Worm (Caenorhabditis elegans) whole organism, late embryonic: ENCODE measurements around the gene F15A8.1.

Experiments
- C38D4.7 ChIP-seq: fragments of 200-800 bp; sonication (Bioruptor generic); optimal IDR thresholded peaks from 2 replicates; lab custom pipeline; 2018; ENCODE audit warnings: mild to moderate bottlenecking, missing genetic modification characterization, moderate library complexity, missing compliant biosample characterization
- K02D7.2 ChIP-seq: sonication (generic microtip); optimal IDR thresholded peaks from 2 replicates; lab custom pipeline; 2017; ENCODE audit warnings: mild to moderate bottlenecking, missing genetic modification characterization, missing compliant biosample characterization
- ahr-1 ChIP-seq: sonication (generic microtip); optimal IDR thresholded peaks from 2 replicates; lab custom pipeline; 2016; ENCODE audit warnings: missing genetic modification characterization, missing compliant biosample characterization
- ama-1 ChIP-seq: fragments of 150-350 bp; optimal IDR thresholded peaks from 2 replicates; lab custom pipeline; 2014
- ceh-14 ChIP-seq: sonication (generic microtip); optimal IDR thresholded peaks from 2 replicates; lab custom pipeline; 2016; ENCODE audit warnings: missing genotype, missing genetic modification characterization, missing compliant biosample characterization
- ceh-18 ChIP-seq: sonication (generic microtip); optimal IDR thresholded peaks from 2 replicates; lab custom pipeline; 2016; ENCODE audit warnings: missing genetic modification characterization, missing compliant biosample characterization
- ceh-19 ChIP-seq: fragments of 200-800 bp; sonication (Bioruptor generic); optimal IDR thresholded peaks from 2 replicates; lab custom pipeline; 2018; ENCODE audit warnings: mild to moderate bottlenecking, missing genetic modification characterization, missing compliant biosample characterization
- ceh-2 ChIP-seq: sonication (generic microtip); optimal IDR thresholded peaks from 2 replicates; lab custom pipeline; 2016; ENCODE audit warnings: missing genotype, missing genetic modification characterization, missing compliant biosample characterization
- ceh-22 ChIP-seq: sonication (generic microtip); optimal IDR thresholded peaks from 2 replicates; lab custom pipeline; 2017; ENCODE audit warnings: missing biosample characterization, missing genetic modification characterization
- ceh-31 ChIP-seq: sonication (generic microtip); optimal IDR thresholded peaks from 2 replicates; lab custom pipeline; 2016; ENCODE audit warnings: missing genetic modification characterization, missing compliant biosample characterization
- ceh-34 ChIP-seq: sonication (generic microtip); optimal IDR thresholded peaks from 2 replicates; lab custom pipeline; 2016; ENCODE audit warnings: mild to moderate bottlenecking, missing genetic modification characterization, missing compliant biosample characterization
- ceh-45 ChIP-seq: fragments of 200-800 bp; sonication (Bioruptor generic); IDR thresholded peaks from 2 replicates; pipeline ENCODE4 v1.3.6; 2022; ENCODE audit warnings: missing genetic modification reagents, missing genetic modification characterization, missing compliant biosample characterization
- ceh-6 ChIP-seq: fragments of 200-800 bp; sonication (Bioruptor generic); optimal IDR thresholded peaks from 2 replicates; lab custom pipeline; 2018; ENCODE audit warnings: mild to moderate bottlenecking, missing genetic modification characterization, missing compliant biosample characterization
- dve-1 ChIP-seq: sonication (generic microtip); optimal IDR thresholded peaks from 2 replicates; lab custom pipeline; 2017; ENCODE audit warnings: antibody characterized with exemption, mild to moderate bottlenecking, missing genetic modification characterization, missing compliant biosample characterization
- eyg-1 ChIP-seq: sonication (generic microtip); optimal IDR thresholded peaks from 2 replicates; lab custom pipeline; 2016; ENCODE audit warnings: missing genotype, missing genetic modification characterization, missing compliant biosample characterization
- fkh-10 ChIP-seq: fragments of 150-350 bp; optimal IDR thresholded peaks from 2 replicates; lab custom pipeline; 2014; ENCODE audit warnings: missing biosample characterization, missing genetic modification reagents, missing genetic modification characterization
- hlh-15 ChIP-seq: sonication (generic microtip); optimal IDR thresholded peaks from 2 replicates; lab custom pipeline; 2016; ENCODE audit warnings: missing genetic modification characterization, missing compliant biosample characterization
- hlh-30 ChIP-seq: sonication (generic microtip); optimal IDR thresholded peaks from 2 replicates; lab custom pipeline; 2017; ENCODE audit warnings: antibody characterized with exemption, missing genetic modification characterization, missing compliant biosample characterization; ENCODE audit not compliant: insufficient read depth
- hlh-8 ChIP-seq: sonication (generic microtip); optimal IDR thresholded peaks from 2 replicates; lab custom pipeline; 2016; ENCODE audit warnings: missing genotype, missing genetic modification characterization, missing compliant biosample characterization
- lim-6 ChIP-seq: sonication (generic microtip); optimal IDR thresholded peaks from 2 replicates; lab custom pipeline; 2016; ENCODE audit warnings: missing genetic modification characterization, missing compliant biosample characterization
- madf-2 ChIP-seq: sonication (generic microtip); optimal IDR thresholded peaks from 2 replicates; lab custom pipeline; 2017; ENCODE audit warnings: missing genetic modification characterization, missing compliant biosample characterization
- mec-3 ChIP-seq: sonication (generic microtip); optimal IDR thresholded peaks from 2 replicates; lab custom pipeline; 2016; ENCODE audit warnings: borderline replicate concordance, missing genetic modification characterization, missing compliant biosample characterization
- nfya-1 ChIP-seq: sonication (generic microtip); optimal IDR thresholded peaks from 2 replicates; lab custom pipeline; 2017; ENCODE audit warnings: missing genetic modification characterization, mild to moderate bottlenecking, missing compliant biosample characterization, antibody characterized with exemption, moderate library complexity
- nhr-11 ChIP-seq: fragments of 150-350 bp; optimal IDR thresholded peaks from 2 replicates; lab custom pipeline; 2014; ENCODE audit warnings: missing biosample characterization, missing genetic modification characterization
- nhr-232 ChIP-seq: sonication (generic microtip); optimal IDR thresholded peaks from 2 replicates; lab custom pipeline; 2016; ENCODE audit warnings: missing genetic modification characterization, missing compliant biosample characterization
- npax-4 ChIP-seq: sonication (generic microtip); optimal IDR thresholded peaks from 2 replicates; lab custom pipeline; 2016; ENCODE audit warnings: missing genetic modification characterization, missing compliant biosample characterization
- pag-3 ChIP-seq: sonication (generic microtip); optimal IDR thresholded peaks from 2 replicates; lab custom pipeline; 2016; ENCODE audit warnings: missing compliant biosample characterization, missing genetic modification characterization, borderline replicate concordance
- ref-2 ChIP-seq: sonication (generic microtip); optimal IDR thresholded peaks from 2 replicates; lab custom pipeline; 2016; ENCODE audit warnings: missing genetic modification characterization, missing compliant biosample characterization
- sox-4 ChIP-seq: sonication (generic microtip); optimal IDR thresholded peaks from 2 replicates; lab custom pipeline; 2017; ENCODE audit warnings: mild to moderate bottlenecking, missing genetic modification characterization, inconsistent platforms, missing compliant biosample characterization
- tbx-2 ChIP-seq: sonication (generic microtip); optimal IDR thresholded peaks from 2 replicates; lab custom pipeline; 2016; ENCODE audit warnings: missing genetic modification characterization, missing compliant biosample characterization
- tbx-7 ChIP-seq: sonication (generic microtip); optimal IDR thresholded peaks from 2 replicates; lab custom pipeline; 2016; ENCODE audit warnings: missing genotype, missing genetic modification characterization, missing compliant biosample characterization
- ttx-3 ChIP-seq: sonication (generic microtip); optimal IDR thresholded peaks from 2 replicates; lab custom pipeline; 2016; ENCODE audit warnings: missing genetic modification reagents, missing genetic modification characterization, missing compliant biosample characterization
- unc-42 ChIP-seq: sonication (generic microtip); optimal IDR thresholded peaks from 2 replicates; lab custom pipeline; 2016; ENCODE audit warnings: missing genotype, missing genetic modification characterization, missing compliant biosample characterization
- unc-55 ChIP-seq: sonication (generic microtip); optimal IDR thresholded peaks from 2 replicates; lab custom pipeline; 2017; ENCODE audit warnings: missing biosample characterization, missing genetic modification reagents, missing genetic modification characterization
- unc-86 ChIP-seq: sonication (generic microtip); optimal IDR thresholded peaks from 2 replicates; lab custom pipeline; 2016; ENCODE audit warnings: missing genetic modification characterization, missing compliant biosample characterization

Gene F15A8.1

ce11 chrX:4408466-4408865 lies 32.3 kb upstream of the F15A8.1 start:
- no peak for TF ChIP-seq sox-4 (tag; lab: Kevin White, UChicago)
- no peak for TF ChIP-seq ceh-45 (GFP tag; lab: Robert Waterston, UW)
- TF ChIP-seq ttx-3 (tag; lab: Kevin White, UChicago), result no peak
- TF ChIP-seq dve-1 (tag; lab: Kevin White, UChicago), result no peak
- TF ChIP-seq unc-55, result no peak
- no peak for TF ChIP-seq ref-2 (tag; lab: Kevin White, UChicago)
- no peak for TF ChIP-seq K02D7.2 (tag; lab: Kevin White, UChicago)
- no peak for TF ChIP-seq ceh-2
- no peak for TF ChIP-seq ceh-22 (tag; lab: Kevin White, UChicago)
- TF ChIP-seq tbx-2, result no peak
- TF ChIP-seq, all 69 proteins: peak for 0

ce11 chrX:4409591-4410279 lies 31.0 kb upstream of the F15A8.1 start:
- TF ChIP-seq fkh-10, result no peak
- TF ChIP-seq ceh-18 (tag; lab: Kevin White, UChicago), result no peak
- TF ChIP-seq hlh-30 (tag; lab: Kevin White, UChicago), result no peak
- no peak for TF ChIP-seq unc-55
- TF ChIP-seq ceh-19 (GFP tag; lab: Kevin White, UChicago), result no peak
- TF ChIP-seq C38D4.7 (GFP tag; lab: Kevin White, UChicago), result no peak
- TF ChIP-seq ceh-34 (tag; lab: Kevin White, UChicago), result no peak
- TF ChIP-seq ceh-14, result no peak
- no peak for TF ChIP-seq tbx-7
- no peak for TF ChIP-seq hlh-15 (tag; lab: Kevin White, UChicago)
- TF ChIP-seq ref-2 (tag; lab: Kevin White, UChicago), result no peak
- TF ChIP-seq madf-2 (tag; lab: Kevin White, UChicago), result no peak
- no peak for TF ChIP-seq hlh-8 (tag; lab: Kevin White, UChicago)

- TF ChIP-seq nfya-1 (tag; lab: Kevin White, UChicago) (no peak), lim-6 (tag; lab: Kevin White, UChicago) (no peak), unc-86 (tag; lab: Kevin White, UChicago) (no peak), nhr-11 (tag; lab: Kevin White, UChicago) (no peak), npax-4 (tag; lab: Kevin White, UChicago) (no peak), pag-3 (tag; lab: Kevin White, UChicago) (no peak), ahr-1 (tag; lab: Kevin White, UChicago) (no peak), sox-4 (tag; lab: Kevin White, UChicago) (no peak), nhr-232 (tag; lab: Kevin White, UChicago) (no peak), ceh-31 (no peak)
- TF ChIP-seq, all 69 proteins: peak for 0
These were observed 30.3 kb upstream of the F15A8.1 start for ce11 chrX:4410280-4410911.

- TF ChIP-seq ceh-6 (GFP tag; lab: Kevin White, UChicago), result no peak
- no peak for TF ChIP-seq ceh-34 (tag; lab: Kevin White, UChicago)
- no peak for TF ChIP-seq mec-3 (tag; lab: Kevin White, UChicago)
These were observed 27.5 kb upstream of the F15A8.1 start for ce11 chrX:4413206-4413605.

- TF ChIP-seq dve-1 (tag; lab: Kevin White, UChicago), result no peak
- TF ChIP-seq ama-1 (lab: Kevin White, UChicago), result no peak
- TF ChIP-seq unc-42, result peak; percentile 65
- no peak for TF ChIP-seq eyg-1 (tag; lab: Kevin White, UChicago)
- TF ChIP-seq, all 69 proteins: peak for 1
These were observed 25.5 kb upstream of the F15A8.1 start for ce11 chrX:4415289-4415688.
